Worm (Caenorhabditis elegans) whole organism, L4 larva: ENCODE measurements around the gene C02F5.2.

ENCODE experiments used
- F49E8.2 ChIP-seq: sonication (generic microtip); optimal IDR thresholded peaks from 2 replicates; lab custom pipeline; 2016; ENCODE audit warnings: missing compliant biosample characterization, mild to moderate bottlenecking, missing genetic modification characterization, borderline replicate concordance
- Y48G9A.11 ChIP-seq: fragments of 200-800 bp; sonication (Bioruptor generic); IDR thresholded peaks from 2 replicates; pipeline ENCODE4 v1.3.6; 2022; ENCODE audit warnings: missing genetic modification reagents, missing genetic modification characterization, missing compliant biosample characterization
- Y5F2A.4 ChIP-seq: fragments of 200-800 bp; sonication (Bioruptor generic); optimal IDR thresholded peaks from 2 replicates; lab custom pipeline; 2018; ENCODE audit warnings: mild to moderate bottlenecking, missing genetic modification characterization, missing compliant biosample characterization
- ZK546.5 ChIP-seq, 2 experiments: sonication (generic microtip); optimal IDR thresholded peaks; 2 replicates each; lab custom pipeline; 2017; ENCODE audit warnings: missing biosample characterization in 2 of 2, missing genetic modification characterization in 2 of 2
- aha-1 ChIP-seq: fragments of 150-350 bp; peaks from one replicate; lab custom pipeline; 2014; ENCODE audit warnings: missing biosample characterization, missing genetic modification characterization
- arid-1 ChIP-seq: fragments of 200-800 bp; sonication (Bioruptor generic); conservative IDR thresholded peaks from 2 replicates; pipeline ENCODE4 v1.3.6; 2022; ENCODE audit warnings: missing genetic modification reagents, missing genetic modification characterization, missing compliant biosample characterization
- ceh-20 ChIP-seq: fragments of 200-800 bp; sonication (Bioruptor generic); IDR thresholded peaks from 2 replicates; pipeline ENCODE4 v1.3.6; 2022; ENCODE audit warnings: missing genetic modification reagents, missing genetic modification characterization, missing compliant biosample characterization
- ceh-32 ChIP-seq: sonication (generic microtip); optimal IDR thresholded peaks from 2 replicates; lab custom pipeline; 2016; ENCODE audit warnings: mild to moderate bottlenecking, missing genetic modification characterization, missing compliant biosample characterization; ENCODE audit not compliant: poor library complexity
- ceh-82 ChIP-seq: sonication (generic microtip); optimal IDR thresholded peaks from 2 replicates; lab custom pipeline; 2017; ENCODE audit warnings: missing biosample characterization, missing genetic modification characterization
- ces-1 ChIP-seq: fragments of 150-350 bp; sonication (generic microtip); optimal IDR thresholded peaks from 4 replicates; lab custom pipeline; 2014; ENCODE audit warnings: missing biosample characterization, missing genetic modification reagents, missing genetic modification characterization
- cey-2 ChIP-seq: sonication (generic microtip); optimal IDR thresholded peaks from 3 replicates; lab custom pipeline; 2017; ENCODE audit warnings: missing genetic modification characterization, mild to moderate bottlenecking, missing compliant biosample characterization, antibody characterized with exemption, borderline replicate concordance; ENCODE audit not compliant: insufficient read depth
- daf-16 ChIP-seq, 3 experiments: sonication (generic microtip); optimal IDR thresholded peaks; 2 replicates each; lab custom pipeline; 2016 to 2017; ENCODE audit warnings: missing genetic modification characterization in 3 of 3, missing genetic modification reagents in 3 of 3, mild to moderate bottlenecking in 2 of 3, missing compliant biosample characterization in 2 of 3, missing biosample characterization in 1 of 3, moderate library complexity in 1 of 3
- dpl-1 ChIP-seq: fragments of 150-350 bp; optimal IDR thresholded peaks from 2 replicates; lab custom pipeline; 2014; ENCODE audit warnings: missing biosample characterization, missing genetic modification reagents, missing genetic modification characterization
- dve-1 ChIP-seq: sonication (generic microtip); optimal IDR thresholded peaks from 2 replicates; lab custom pipeline; 2017; ENCODE audit warnings: antibody characterized with exemption, mild to moderate bottlenecking, missing genetic modification characterization, missing compliant biosample characterization; ENCODE audit not compliant: insufficient read depth
- egl-43 ChIP-seq: fragments of 200-800 bp; sonication (Bioruptor generic); IDR thresholded peaks from 2 replicates; pipeline ENCODE4 v1.3.6; 2022; ENCODE audit warnings: missing genetic modification reagents, missing genetic modification characterization, missing compliant biosample characterization
- fkh-10 ChIP-seq: fragments of 150-350 bp; optimal IDR thresholded peaks from 2 replicates; lab custom pipeline; 2014; ENCODE audit warnings: missing biosample characterization, missing genetic modification reagents, missing genetic modification characterization
- hif-1 ChIP-seq, 2 experiments: sonication (generic microtip); optimal IDR thresholded peaks; 2 replicates each; lab custom pipeline; 2016 to 2017; ENCODE audit warnings: missing compliant biosample characterization in 2 of 2, missing genetic modification characterization in 2 of 2, missing genetic modification reagents in 2 of 2, missing genotype in 2 of 2, mild to moderate bottlenecking in 1 of 2
- hlh-11 ChIP-seq: fragments of 200-800 bp; sonication (Bioruptor generic); optimal IDR thresholded peaks from 2 replicates; lab custom pipeline; 2018; ENCODE audit warnings: mild to moderate bottlenecking, missing genetic modification characterization, missing compliant biosample characterization
- hlh-30 ChIP-seq: sonication (generic microtip); optimal IDR thresholded peaks from 2 replicates; lab custom pipeline; 2017; ENCODE audit warnings: antibody characterized with exemption, mild to moderate bottlenecking, missing genetic modification characterization, missing compliant biosample characterization; ENCODE audit not compliant: insufficient read depth
- lim-7 ChIP-seq: fragments of 200-800 bp; sonication (Bioruptor generic); IDR thresholded peaks from 2 replicates; pipeline ENCODE4 v1.3.6; 2022; ENCODE audit warnings: missing genetic modification characterization, missing compliant biosample characterization
- lin-1 ChIP-seq: fragments of 200-800 bp; sonication (Bioruptor generic); IDR thresholded peaks from 2 replicates; pipeline ENCODE4 v1.3.6; 2022; ENCODE audit warnings: missing genetic modification reagents, missing genetic modification characterization, missing compliant biosample characterization
- lin-38 ChIP-seq: fragments of 200-800 bp; sonication (Bioruptor generic); IDR thresholded peaks from 2 replicates; pipeline ENCODE4 v1.3.6; 2022; ENCODE audit warnings: missing genetic modification reagents, missing genetic modification characterization, missing compliant biosample characterization
- lin-39 ChIP-seq: fragments of 150-350 bp; optimal IDR thresholded peaks from 2 replicates; lab custom pipeline; 2014; ENCODE audit warnings: missing biosample characterization, missing genetic modification reagents, missing genetic modification characterization
- lsy-2 ChIP-seq, 2 experiments: fragments of 150-350 bp in 1 of 2; sonication (generic microtip) in 1 of 2; optimal IDR thresholded peaks; 2 replicates each; lab custom pipeline; 2014 to 2017; ENCODE audit warnings: missing biosample characterization in 2 of 2, missing genetic modification characterization in 2 of 2
- madf-5 ChIP-seq, 2 experiments: fragments of 200-800 bp; sonication (Bioruptor generic); IDR thresholded peaks; 2 replicates each; pipeline ENCODE4 v1.3.6; 2022; ENCODE audit warnings: missing compliant biosample characterization in 2 of 2, missing genetic modification characterization in 2 of 2
- madf-9 ChIP-seq: fragments of 200-800 bp; sonication (Bioruptor generic); conservative IDR thresholded peaks from 2 replicates; pipeline ENCODE4 v1.3.6; 2022; ENCODE audit warnings: missing genetic modification reagents, missing genetic modification characterization, missing compliant biosample characterization
- mdt-29 ChIP-seq: fragments of 200-800 bp; sonication (Bioruptor generic); IDR thresholded peaks from 2 replicates; pipeline ENCODE4 v1.3.6; 2022; ENCODE audit warnings: missing genetic modification reagents, missing genetic modification characterization, missing compliant biosample characterization
- mep-1 ChIP-seq: fragments of 150-350 bp; sonication (generic microtip); optimal IDR thresholded peaks from 3 replicates; lab custom pipeline; 2014; ENCODE audit warnings: missing biosample characterization, missing genetic modification characterization
- mxl-2 ChIP-seq: fragments of 200-800 bp; sonication (Bioruptor generic); conservative IDR thresholded peaks from 2 replicates; pipeline ENCODE4 v1.3.6; 2022; ENCODE audit warnings: missing genetic modification reagents, missing genetic modification characterization, missing compliant biosample characterization
- mxl-3 ChIP-seq: fragments of 200-800 bp; sonication (Bioruptor generic); optimal IDR thresholded peaks from 2 replicates; lab custom pipeline; 2018; ENCODE audit warnings: mild to moderate bottlenecking, missing genetic modification characterization, missing compliant biosample characterization
- nhr-102 ChIP-seq: sonication (generic microtip); optimal IDR thresholded peaks from 2 replicates; lab custom pipeline; 2016; ENCODE audit warnings: mild to moderate bottlenecking, missing genetic modification characterization, moderate library complexity, missing compliant biosample characterization
- nhr-11 ChIP-seq: fragments of 150-350 bp; optimal IDR thresholded peaks from 2 replicates; lab custom pipeline; 2014; ENCODE audit warnings: missing biosample characterization, missing genetic modification characterization
- nhr-42 ChIP-seq: fragments of 200-800 bp; sonication (Bioruptor generic); IDR thresholded peaks from 2 replicates; pipeline ENCODE4 v1.3.6; 2022; ENCODE audit warnings: missing genetic modification characterization, missing compliant biosample characterization
- nhr-48 ChIP-seq: sonication (generic microtip); optimal IDR thresholded peaks from 2 replicates; lab custom pipeline; 2016; ENCODE audit warnings: mild to moderate bottlenecking, missing genetic modification characterization, missing compliant biosample characterization
- nhr-6 ChIP-seq: fragments of 150-350 bp; optimal IDR thresholded peaks from 2 replicates; lab custom pipeline; 2014; ENCODE audit warnings: missing biosample characterization, missing genetic modification characterization
- pha-4 ChIP-seq, 2 experiments: fragments of 150-350 bp in 1 of 2; fragments of 200-800 bp in 1 of 2; sonication (Bioruptor generic) in 1 of 2; IDR thresholded peaks in 1 of 2; optimal IDR thresholded peaks in 1 of 2; 2 replicates each; pipeline versions ENCODE4 v1.3.6 to Lab custom; 2014 to 2022; ENCODE audit warnings: missing genetic modification characterization in 2 of 2, missing genetic modification reagents in 2 of 2, missing biosample characterization in 1 of 2, missing compliant biosample characterization in 1 of 2
- php-3 ChIP-seq: fragments of 200-800 bp; sonication (Bioruptor generic); IDR thresholded peaks from 2 replicates; pipeline ENCODE4 v1.3.6; 2022; ENCODE audit warnings: missing genetic modification reagents, missing genetic modification characterization, missing compliant biosample characterization
- skn-1 ChIP-seq: fragments of 150-350 bp; optimal IDR thresholded peaks from 2 replicates; lab custom pipeline; 2014; ENCODE audit warnings: missing biosample characterization, missing genetic modification characterization
- spr-3 ChIP-seq: fragments of 200-800 bp; sonication (Bioruptor generic); optimal IDR thresholded peaks from 2 replicates; lab custom pipeline; 2018; ENCODE audit warnings: mild to moderate bottlenecking, missing genetic modification characterization, missing compliant biosample characterization
- tag-97 ChIP-seq: fragments of 200-800 bp; sonication (Bioruptor generic); IDR thresholded peaks from 2 replicates; pipeline ENCODE4 v1.3.6; 2022; ENCODE audit warnings: missing genetic modification characterization, missing compliant biosample characterization
- ztf-11 ChIP-seq: fragments of 150-350 bp; optimal IDR thresholded peaks from 2 replicates; lab custom pipeline; 2014; ENCODE audit warnings: missing biosample characterization, missing genetic modification characterization
- ztf-7 ChIP-seq: fragments of 150-350 bp; optimal IDR thresholded peaks from 2 replicates; lab custom pipeline; 2014; ENCODE audit warnings: missing biosample characterization, missing genetic modification characterization

The C02F5.2 gene

ce11 chrIII:8227511-8227910 lies 21.9 kb upstream of the C02F5.2 start, which contains the start of gene fbxl-1 (continued):
- no peak; the same call in 1 of the 2 replicates for TF ChIP-seq pha-4 (GFP tag; IDR thresholded peaks at IDR 0.05; lab: Robert Waterston, UW)
- no peak for TF ChIP-seq pha-4 (tag; optimal IDR thresholded peaks at IDR 0.05; lab: Kevin White, UChicago)
- no peak for TF ChIP-seq skn-1 (tag; lab: Kevin White, UChicago)
- peak; percentile 90 for TF ChIP-seq mep-1 (tag; lab: Kevin White, UChicago)
- TF ChIP-seq dpl-1 = peak; percentile 16
- no peak for TF ChIP-seq madf-5 (GFP tag; IDR thresholded peaks at IDR 0.05; lab: Robert Waterston, UW)
- TF ChIP-seq ceh-20 (GFP tag; lab: Robert Waterston, UW) = peak; percentile 80
- no peak for TF ChIP-seq mxl-2 (GFP tag; lab: Robert Waterston, UW)
- no peak for TF ChIP-seq ceh-32
- TF ChIP-seq egl-43 (GFP tag; lab: Robert Waterston, UW) = peak; percentile 79
- no peak for TF ChIP-seq daf-16 (GFP tag; optimal IDR thresholded peaks at IDR 0.05; lab: Kevin White, UChicago)
- peak; percentile 64 for TF ChIP-seq daf-16 (tag; optimal IDR thresholded peaks at IDR 0.05; lab: Kevin White, UChicago)
- TF ChIP-seq spr-3 (GFP tag; lab: Kevin White, UChicago) = no peak
- TF ChIP-seq madf-9 (GFP tag; lab: Robert Waterston, UW) = peak; percentile 57; the same call in 1 of the 2 replicates
- TF ChIP-seq lin-38 = peak; percentile 59
- TF ChIP-seq nhr-6 = peak; percentile 76
- TF ChIP-seq F49E8.2 = no peak
- TF ChIP-seq Y48G9A.11 (GFP tag; lab: Robert Waterston, UW) = no peak
- no peak for TF ChIP-seq lim-7 (GFP tag; lab: Robert Waterston, UW)
- peak; percentile 92 for TF ChIP-seq aha-1 (tag; lab: Kevin White, UChicago)
- TF ChIP-seq lin-39 (tag; lab: Kevin White, UChicago) = peak; percentile 12
- peak; percentile 91 for TF ChIP-seq nhr-11
- no peak for TF ChIP-seq ztf-11
- peak; percentile 45; the same call in 1 of the 2 replicates for TF ChIP-seq mdt-29
- no peak for TF ChIP-seq cey-2 (tag; lab: Kevin White, UChicago)
- TF ChIP-seq mxl-3 (GFP tag; lab: Kevin White, UChicago) = peak; percentile 86
- TF ChIP-seq php-3 (GFP tag; lab: Robert Waterston, UW) = 0 out of 2 replicates have a peak, but pooled peaks have one; percentile 39
- peak; percentile 28 for TF ChIP-seq fkh-10 (GFP tag; lab: Kevin White, UChicago)
- peak; percentile 64 for TF ChIP-seq arid-1 (GFP tag; lab: Robert Waterston, UW)
- no peak for TF ChIP-seq Y5F2A.4 (GFP tag; lab: Kevin White, UChicago)
- TF ChIP-seq hlh-30 (tag; lab: Kevin White, UChicago) = peak; percentile 99
- peak; percentile 31 for TF ChIP-seq nhr-48 (tag; lab: Kevin White, UChicago)
- no peak for TF ChIP-seq nhr-102
- TF ChIP-seq lin-1 (GFP tag; lab: Robert Waterston, UW) = 0 out of 2 replicates have a peak, but pooled peaks have one; percentile 35
- TF ChIP-seq dve-1 = peak; percentile 73
- TF ChIP-seq ztf-7 (tag; lab: Kevin White, UChicago) = peak; percentile 30
- TF ChIP-seq hlh-11 (tag; lab: Kevin White, UChicago) = peak; percentile 99
- TF ChIP-seq ceh-82 (tag; lab: Kevin White, UChicago) = no peak
- TF ChIP-seq tag-97 = no peak
- TF ChIP-seq hif-1 (tag; optimal IDR thresholded peaks at IDR 0.05; lab: Kevin White, UChicago) = peak; percentile 16 to 84
- peak in 1 of 2 experiments; percentile 39 for TF ChIP-seq ZK546.5 (tag; optimal IDR thresholded peaks at IDR 0.05; lab: Kevin White, UChicago)
- peak; percentile 80 to 82 for TF ChIP-seq lsy-2 (tag; optimal IDR thresholded peaks at IDR 0.05; lab: Kevin White, UChicago)
- no peak for TF ChIP-seq ces-1 (GFP tag; lab: Kevin White, UChicago)
- peak; percentile 41; the same call in 1 of the 2 replicates for TF ChIP-seq nhr-42 (GFP tag; lab: Robert Waterston, UW)
- TF ChIP-seq, all 104 proteins: peak for 48
